Worm (Caenorhabditis elegans) whole organism, L4 larva: Measurements from ENCODE around the gene F14F9.8.
A peak's percentile ranks its signal among the peaks of the same experiment; 100 is the strongest.

Experiments
- F37D6.2 ChIP-seq: sonication (generic microtip); optimal IDR thresholded peaks from 2 replicates; lab custom pipeline; 2016; ENCODE audit warnings: mild to moderate bottlenecking, missing genetic modification characterization, missing compliant biosample characterization
- daf-16 ChIP-seq, 3 experiments: sonication (generic microtip); optimal IDR thresholded peaks; 2 replicates each; lab custom pipeline; 2016 to 2017; ENCODE audit warnings: missing genetic modification characterization in 3 of 3, missing genetic modification reagents in 3 of 3, mild to moderate bottlenecking in 2 of 3, missing compliant biosample characterization in 2 of 3, missing biosample characterization in 1 of 3, moderate library complexity in 1 of 3
- dve-1 ChIP-seq: sonication (generic microtip); optimal IDR thresholded peaks from 2 replicates; lab custom pipeline; 2017; ENCODE audit warnings: antibody characterized with exemption, mild to moderate bottlenecking, missing genetic modification characterization, missing compliant biosample characterization; ENCODE audit not compliant: insufficient read depth
- nhr-28 ChIP-seq: fragments of 150-350 bp; optimal IDR thresholded peaks from 2 replicates; lab custom pipeline; 2014; ENCODE audit warnings: missing biosample characterization, missing genetic modification characterization
- nhr-48 ChIP-seq: sonication (generic microtip); optimal IDR thresholded peaks from 2 replicates; lab custom pipeline; 2016; ENCODE audit warnings: mild to moderate bottlenecking, missing genetic modification characterization, missing compliant biosample characterization
- skn-1 ChIP-seq: fragments of 150-350 bp; optimal IDR thresholded peaks from 2 replicates; lab custom pipeline; 2014; ENCODE audit warnings: missing biosample characterization, missing genetic modification characterization

The F14F9.8 gene

DNA sequence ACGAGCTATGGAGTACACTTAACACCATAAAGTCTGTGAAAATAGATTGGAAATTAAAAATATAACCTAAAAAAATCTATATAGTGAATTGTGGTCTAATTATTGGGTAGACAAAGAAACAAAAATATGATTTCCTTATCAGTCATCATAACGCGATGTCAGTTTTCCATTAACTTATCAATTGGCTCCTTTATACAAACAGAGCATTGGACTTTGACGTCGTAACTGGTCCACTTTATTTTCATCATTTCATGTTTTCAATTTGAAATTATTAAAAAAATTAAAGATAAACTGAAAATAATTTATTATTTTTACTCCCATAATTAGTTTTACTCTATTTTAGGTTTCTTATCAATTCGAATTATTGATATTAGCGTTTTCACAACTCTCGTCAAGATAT lies 47.9 kb downstream of the F14F9.8 start:
- TF ChIP-seq dve-1: peak; percentile 46
- no peak for TF ChIP-seq daf-16 (GFP tag; optimal IDR thresholded peaks at IDR 0.05; lab: Kevin White, UChicago)
- TF ChIP-seq daf-16 (tag; optimal IDR thresholded peaks at IDR 0.05; lab: Kevin White, UChicago): peak; percentile 78
- TF ChIP-seq F37D6.2 (tag; lab: Kevin White, UChicago): no peak
- no peak for TF ChIP-seq nhr-48 (tag; lab: Kevin White, UChicago)
- TF ChIP-seq nhr-28 (tag; lab: Kevin White, UChicago): peak; percentile 38
- no peak for TF ChIP-seq skn-1 (tag; lab: Kevin White, UChicago)
